Comparison of ENCODE assay signal across 3 fruit fly cellular contexts in genomic region chr3R:23210243-23211215, dm6.
TF ChIP-seq lines count a peak whose summit lies in the region.

No protein-coding gene starts in this region.

TF ChIP-seq in whole organism, adult, 20 proteins besides CTCF, POLR2A, EP300 and RAD21 (continued from another document):
- TF ChIP-seq CG12768 (GFP tag; optimal IDR thresholded peaks at IDR 0.05; lab: Kevin White, UChicago) (peak; percentile 62), Clk (GFP tag; optimal IDR thresholded peaks at IDR 0.05; lab: Kevin White, UChicago) (no peak)
TF ChIP-seq in whole organism, adult: peak in this region for 11.

TF ChIP-seq in whole organism, embryonic, 481 proteins besides CTCF, POLR2A, EP300 and RAD21 (continued from another document and continues in another):
- TF ChIP-seq CG12769 (tag; optimal IDR thresholded peaks at IDR 0.05; lab: Kevin White, UChicago) (peak; percentile 41), sug (tag; optimal IDR thresholded peaks at IDR 0.05; lab: Kevin White, UChicago) (peak; percentile 100), CG17359 (tag; optimal IDR thresholded peaks at IDR 0.05; lab: Kevin White, UChicago) (peak; percentile 14), CG3163 (GFP tag; optimal IDR thresholded peaks at IDR 0.05; lab: Kevin White, UChicago) (peak; percentile 91), Xbp1 (GFP tag; optimal IDR thresholded peaks at IDR 0.05; lab: Kevin White, UChicago) (peak; percentile 20), CG11456 (GFP tag; IDR thresholded peaks at IDR 0.05; lab: Robert Waterston, UW) (0 out of 3 replicates have a peak, but pooled peaks have one; percentile 10), gem (tag; optimal IDR thresholded peaks at IDR 0.05; lab: Kevin White, UChicago) (peak; percentile 38), Oli (tag; optimal IDR thresholded peaks at IDR 0.05; lab: Kevin White, UChicago) (no peak), Rfx (GFP tag; IDR thresholded peaks at IDR 0.05; lab: Robert Waterston, UW) (peak; percentile 35), Ets97D (GFP tag; optimal IDR thresholded peaks at IDR 0.05; lab: Kevin White, UChicago) (no peak), CG12155 (GFP tag; optimal IDR thresholded peaks at IDR 0.05; lab: Kevin White, UChicago) (peak; percentile 6), Med (GFP tag; lab: Kevin White, UChicago) (peak; percentile 84), CG15269 (tag; optimal IDR thresholded peaks at IDR 0.05; lab: Kevin White, UChicago) (peak; percentile 64), CG6683 (GFP tag; optimal IDR thresholded peaks at IDR 0.05; lab: Kevin White, UChicago) (no peak), lmd (GFP tag; IDR thresholded peaks at IDR 0.05; lab: Robert Waterston, UW) (peak; percentile 43; the same call in 1 of the 2 replicates), Six4 (GFP tag; optimal IDR thresholded peaks at IDR 0.05; lab: Kevin White, UChicago) (peak; percentile 17), CG34376 (GFP tag; optimal IDR thresholded peaks at IDR 0.05; lab: Kevin White, UChicago) (peak; percentile 95), cas (GFP tag; IDR thresholded peaks at IDR 0.05; lab: Robert Waterston, UW) (no peak), tap (tag; optimal IDR thresholded peaks at IDR 0.05; lab: Kevin White, UChicago) (no peak), CG12659 (GFP tag; optimal IDR thresholded peaks at IDR 0.05; lab: Kevin White, UChicago) (peak; percentile 9), Fer3 (tag; optimal IDR thresholded peaks at IDR 0.05; lab: Kevin White, UChicago) (peak; percentile 33), CG2129 (GFP tag; IDR thresholded peaks at IDR 0.05; lab: Robert Waterston, UW; ENCODE audit: partially characterized antibody) (no peak), CG10321 (GFP tag; IDR thresholded peaks at IDR 0.05; lab: Robert Waterston, UW) (no peak), D19A (tag; optimal IDR thresholded peaks at IDR 0.05; lab: Kevin White, UChicago) (peak; percentile 91), Dbx (GFP tag; IDR thresholded peaks at IDR 0.05; lab: Robert Waterston, UW) (peak; percentile 45; the same call in 2 of the 3 replicates), Antp (GFP tag; optimal IDR thresholded peaks at IDR 0.05; lab: Kevin White, UChicago) (peak; percentile 8), CG4820 (GFP tag; optimal IDR thresholded peaks at IDR 0.05; lab: Kevin White, UChicago) (no peak), knrl (GFP tag; IDR thresholded peaks at IDR 0.05; lab: Robert Waterston, UW; ENCODE audit: partially characterized antibody) (no peak), stc (GFP tag; IDR thresholded peaks at IDR 0.05; lab: Robert Waterston, UW) (0 out of 2 replicates have a peak, but pooled peaks have one; percentile 17), CG13894 (tag; optimal IDR thresholded peaks at IDR 0.05; lab: Kevin White, UChicago) (no peak), CG18764 (GFP tag; optimal IDR thresholded peaks at IDR 0.05; lab: Kevin White, UChicago) (no peak), dati (GFP tag; IDR thresholded peaks at IDR 0.05; lab: Robert Waterston, UW) (no peak), chinmo (GFP tag; IDR thresholded peaks at IDR 0.05; lab: Robert Waterston, UW; ENCODE audit: partially characterized antibody) (0 out of 4 replicates have a peak, but pooled peaks have one; percentile 10), sens (GFP tag; lab: Kevin White, UChicago) (peak; percentile 37), Meics (GFP tag; optimal IDR thresholded peaks at IDR 0.05; lab: Kevin White, UChicago) (peak; percentile 36), Pdp1 (GFP tag; optimal IDR thresholded peaks at IDR 0.05; lab: Kevin White, UChicago) (peak in 1 of 2 experiments; percentile 90), HmgZ (tag; optimal IDR thresholded peaks at IDR 0.05; lab: Kevin White, UChicago) (peak; percentile 55), CG12391 (tag; optimal IDR thresholded peaks at IDR 0.05; lab: Kevin White, UChicago) (no peak), PHDP (tag; optimal IDR thresholded peaks at IDR 0.05; lab: Kevin White, UChicago) (peak; percentile 3), CG2712 (tag; optimal IDR thresholded peaks at IDR 0.05; lab: Kevin White, UChicago) (peak; percentile 18), CG7987 (GFP tag; optimal IDR thresholded peaks at IDR 0.05; lab: Kevin White, UChicago) (peak; percentile 95), Dp (GFP tag; optimal IDR thresholded peaks at IDR 0.05; lab: Kevin White, UChicago) (no peak), Atf6 (GFP tag; IDR thresholded peaks at IDR 0.05; lab: Robert Waterston, UW) (peak; percentile 55), Hr39 (optimal IDR thresholded peaks at IDR 0.05; lab: Kevin White, UChicago) (no peak), CG33557 (GFP tag; optimal IDR thresholded peaks at IDR 0.05; lab: Kevin White, UChicago) (no peak), CG12104 (GFP tag; optimal IDR thresholded peaks at IDR 0.05; lab: Kevin White, UChicago) (no peak), CG32532 (GFP tag; IDR thresholded peaks at IDR 0.05; lab: Robert Waterston, UW) (peak; percentile 49; the same call in 1 of the 2 replicates), CG2678 (tag; optimal IDR thresholded peaks at IDR 0.05; lab: Kevin White, UChicago) (peak; percentile 21), Spps (tag; optimal IDR thresholded peaks at IDR 0.05; lab: Kevin White, UChicago) (no peak), so (GFP tag; IDR thresholded peaks at IDR 0.05; lab: Robert Waterston, UW) (0 out of 3 replicates have a peak, but pooled peaks have one; percentile 41), CG11695 (GFP tag; IDR thresholded peaks at IDR 0.05; lab: Robert Waterston, UW) (0 out of 3 replicates have a peak, but pooled peaks have one; percentile 43), exex (tag; optimal IDR thresholded peaks at IDR 0.05; lab: Kevin White, UChicago) (peak; percentile 75), repo (GFP tag; optimal IDR thresholded peaks at IDR 0.05; lab: Kevin White, UChicago) (no peak), Camta (GFP tag; optimal IDR thresholded peaks at IDR 0.05; lab: Kevin White, UChicago) (no peak), row (GFP tag; IDR thresholded peaks at IDR 0.05; lab: Robert Waterston, UW) (peak; percentile 61), Ada2b (GFP tag; IDR thresholded peaks at IDR 0.05; lab: Robert Waterston, UW) (peak; percentile 30; the same call in 1 of the 2 replicates), CG2120 (GFP tag; optimal IDR thresholded peaks at IDR 0.05; lab: Kevin White, UChicago) (peak; percentile 47), CG14441 (GFP tag; IDR thresholded peaks at IDR 0.05; lab: Robert Waterston, UW) (peak; percentile 34; the same call in 1 of the 2 replicates), CG15514 (GFP tag; optimal IDR thresholded peaks at IDR 0.05; lab: Kevin White, UChicago) (peak; percentile 6), HLH3B (GFP tag; IDR thresholded peaks at IDR 0.05; lab: Robert Waterston, UW) (0 out of 2 replicates have a peak, but pooled peaks have one; percentile 9), pros (GFP tag; optimal IDR thresholded peaks at IDR 0.05; lab: Kevin White, UChicago) (peak; percentile 4), zfh1 (GFP tag; IDR thresholded peaks at IDR 0.05; lab: Robert Waterston, UW) (0 out of 3 replicates have a peak, but pooled peaks have one; percentile 7)

TF ChIP-seq in whole organism, prepupa, 60 proteins besides CTCF, POLR2A, EP300 and RAD21 (continued from another document):
- TF ChIP-seq CG8119 (GFP tag; IDR thresholded peaks at IDR 0.05; lab: Robert Waterston, UW) (0 out of 3 replicates have a peak, but pooled peaks have one; percentile 16), Eip78C (GFP tag; lab: Kevin White, UChicago) (peak; percentile 52), Sox14 (GFP tag; optimal IDR thresholded peaks at IDR 0.05; lab: Kevin White, UChicago) (peak; percentile 21), acj6 (GFP tag; optimal IDR thresholded peaks at IDR 0.05; lab: Kevin White, UChicago) (no peak), Eip93F (GFP tag; optimal IDR thresholded peaks at IDR 0.05; lab: Kevin White, UChicago) (peak; percentile 13), dac (GFP tag; optimal IDR thresholded peaks at IDR 0.05; lab: Kevin White, UChicago) (no peak), Ets96B (tag; optimal IDR thresholded peaks at IDR 0.05; lab: Kevin White, UChicago) (no peak), eg (GFP tag; IDR thresholded peaks at IDR 0.05; lab: Robert Waterston, UW) (peak; percentile 49; the same call in 1 of the 3 replicates), CG3032 (tag; optimal IDR thresholded peaks at IDR 0.05; lab: Kevin White, UChicago) (no peak), Sox102F (GFP tag; optimal IDR thresholded peaks at IDR 0.05; lab: Kevin White, UChicago) (peak; percentile 4)
